Worm (Caenorhabditis elegans) whole organism, young adult: Measurements from ENCODE around the gene T07A9.14.

Source experiments
- D2030.7 ChIP-seq: fragments of 200-800 bp; sonication (Bioruptor generic); IDR thresholded peaks from 2 replicates; pipeline ENCODE4 v1.3.6; 2022; ENCODE audit warnings: missing genetic modification reagents, missing genetic modification characterization, missing compliant biosample characterization
- F10E7.11 ChIP-seq: sonication (generic microtip); optimal IDR thresholded peaks from 2 replicates; lab custom pipeline; 2017; ENCODE audit warnings: mild to moderate bottlenecking, missing genetic modification characterization, moderate library complexity, missing compliant biosample characterization
- F22D6.2 ChIP-seq: sonication (generic microtip); optimal IDR thresholded peaks from 2 replicates; lab custom pipeline; 2016; ENCODE audit warnings: mild to moderate bottlenecking, missing genetic modification characterization, missing compliant biosample characterization
- F52B5.7 ChIP-seq: sonication (generic microtip); optimal IDR thresholded peaks from 2 replicates; lab custom pipeline; 2016; ENCODE audit warnings: mild to moderate bottlenecking, missing genetic modification characterization, missing compliant biosample characterization
- F55B11.4 ChIP-seq: sonication (generic microtip); optimal IDR thresholded peaks from 2 replicates; lab custom pipeline; 2016; ENCODE audit warnings: missing compliant biosample characterization, missing genetic modification characterization, borderline replicate concordance; ENCODE audit not compliant: insufficient read depth
- K11D2.4 ChIP-seq: fragments of 200-800 bp; sonication (Bioruptor generic); IDR thresholded peaks from 2 replicates; pipeline ENCODE4 v1.3.6; 2022; ENCODE audit warnings: missing genetic modification reagents, missing genetic modification characterization, missing compliant biosample characterization
- Y56A3A.18 ChIP-seq: fragments of 200-800 bp; sonication (Bioruptor generic); IDR thresholded peaks from 2 replicates; pipeline ENCODE4 v1.3.6; 2022; ENCODE audit warnings: missing genetic modification reagents, missing genetic modification characterization, missing compliant biosample characterization
- Y67H2A.10 ChIP-seq: fragments of 200-800 bp; sonication (Bioruptor generic); conservative IDR thresholded peaks from 2 replicates; pipeline ENCODE4 v1.3.6; 2022; ENCODE audit warnings: missing genetic modification reagents, missing genetic modification characterization, missing compliant biosample characterization
- akir-1 ChIP-seq: fragments of 200-800 bp; sonication (Bioruptor generic); optimal IDR thresholded peaks from 2 replicates; lab custom pipeline; 2018; ENCODE audit warnings: mild to moderate bottlenecking, missing genetic modification characterization, moderate library complexity, missing compliant biosample characterization
- attf-5 ChIP-seq: fragments of 200-800 bp; sonication (Bioruptor generic); optimal IDR thresholded peaks from 2 replicates; lab custom pipeline; 2018; ENCODE audit warnings: mild to moderate bottlenecking, missing genetic modification characterization, missing compliant biosample characterization
- ceh-40 ChIP-seq: fragments of 200-800 bp; sonication (Bioruptor generic); IDR thresholded peaks from 2 replicates; pipeline ENCODE4 v1.3.6; 2022; ENCODE audit warnings: missing genetic modification characterization, missing compliant biosample characterization
- ceh-79 ChIP-seq: sonication (generic microtip); optimal IDR thresholded peaks from 2 replicates; lab custom pipeline; 2017; ENCODE audit warnings: mild to moderate bottlenecking, missing genetic modification characterization, missing compliant biosample characterization
- die-1 ChIP-seq: sonication (generic microtip); optimal IDR thresholded peaks from 2 replicates; lab custom pipeline; 2016; ENCODE audit warnings: missing genotype, mild to moderate bottlenecking, missing genetic modification characterization, missing compliant biosample characterization
- efl-1 ChIP-seq: fragments of 150-350 bp; optimal IDR thresholded peaks from 2 replicates; lab custom pipeline; 2014; ENCODE audit warnings: missing biosample characterization, missing genetic modification reagents, missing genetic modification characterization
- egl-44 ChIP-seq: fragments of 200-800 bp; sonication (Bioruptor generic); IDR thresholded peaks from 2 replicates; pipeline ENCODE4 v1.3.6; 2022; ENCODE audit warnings: missing genetic modification reagents, missing genetic modification characterization, missing compliant biosample characterization
- gei-17 ChIP-seq: fragments of 200-800 bp; sonication (Bioruptor generic); optimal IDR thresholded peaks from 2 replicates; lab custom pipeline; 2018; ENCODE audit warnings: mild to moderate bottlenecking, missing genetic modification characterization, missing compliant biosample characterization
- hmg-1.2 ChIP-seq: fragments of 200-800 bp; sonication (Bioruptor generic); IDR thresholded peaks from 2 replicates; pipeline ENCODE4 v1.3.6; 2022; ENCODE audit warnings: missing genetic modification reagents, missing genetic modification characterization, missing compliant biosample characterization
- let-607 ChIP-seq, 2 experiments: fragments of 200-800 bp in 1 of 2; sonication (Bioruptor generic) in 1 of 2; sonication (generic microtip) in 1 of 2; optimal IDR thresholded peaks; 2 replicates each; lab custom pipeline; 2016 to 2018; ENCODE audit warnings: mild to moderate bottlenecking in 2 of 2, missing compliant biosample characterization in 2 of 2, missing genetic modification characterization in 2 of 2, moderate library complexity in 2 of 2, missing genotype in 1 of 2
- lin-35 ChIP-seq, 3 experiments: fragments of 150-350 bp in 2 of 3; sonication (generic microtip) in 1 of 3; optimal IDR thresholded peaks; 2 replicates each; lab custom pipeline; 2014 to 2018; ENCODE audit warnings: missing biosample characterization in 3 of 3, missing genetic modification characterization in 3 of 3, missing genetic modification reagents in 3 of 3
- lir-1 ChIP-seq: fragments of 200-800 bp; sonication (Bioruptor generic); conservative IDR thresholded peaks from 2 replicates; pipeline ENCODE4 v1.3.6; 2022; ENCODE audit warnings: missing genetic modification reagents, missing genetic modification characterization, missing compliant biosample characterization
- madf-8 ChIP-seq: fragments of 200-800 bp; sonication (Bioruptor generic); conservative IDR thresholded peaks from 2 replicates; pipeline ENCODE4 v1.3.6; 2022; ENCODE audit warnings: missing genetic modification reagents, missing genetic modification characterization, missing compliant biosample characterization
- mel-28 ChIP-seq: sonication (generic microtip); optimal IDR thresholded peaks from 2 replicates; lab custom pipeline; 2016; ENCODE audit warnings: borderline replicate concordance, mild to moderate bottlenecking, missing genetic modification characterization, missing compliant biosample characterization
- mxl-1 ChIP-seq: sonication (generic microtip); optimal IDR thresholded peaks from 2 replicates; lab custom pipeline; 2016; ENCODE audit warnings: missing genetic modification characterization, missing compliant biosample characterization
- nhr-120 ChIP-seq: fragments of 200-800 bp; sonication (Bioruptor generic); IDR thresholded peaks from 2 replicates; pipeline ENCODE4 v1.3.6; 2022; ENCODE audit warnings: missing genetic modification characterization, missing compliant biosample characterization
- nhr-80 ChIP-seq: sonication (generic microtip); optimal IDR thresholded peaks from 2 replicates; lab custom pipeline; 2016; ENCODE audit warnings: missing genetic modification characterization, missing compliant biosample characterization
- nhr-90 ChIP-seq: sonication (generic microtip); optimal IDR thresholded peaks from 2 replicates; lab custom pipeline; 2016; ENCODE audit warnings: missing genotype, mild to moderate bottlenecking, missing genetic modification characterization, missing compliant biosample characterization
- pbrm-1 ChIP-seq: fragments of 200-800 bp; sonication (Bioruptor generic); IDR thresholded peaks from 2 replicates; pipeline ENCODE4 v1.3.6; 2022; ENCODE audit warnings: missing genetic modification reagents, missing genetic modification characterization, missing compliant biosample characterization
- rec-8 ChIP-seq, 2 experiments: sonication (generic microtip); optimal IDR thresholded peaks; 2 replicates each; lab custom pipeline; 2016; ENCODE audit warnings: mild to moderate bottlenecking in 2 of 2, missing genetic modification characterization in 2 of 2, missing genetic modification reagents in 2 of 2, missing genotype in 2 of 2, missing biosample characterization in 1 of 2, missing compliant biosample characterization in 1 of 2, moderate library complexity in 1 of 2
- snpc-1.1 ChIP-seq: sonication (generic microtip); optimal IDR thresholded peaks from 2 replicates; lab custom pipeline; 2017; ENCODE audit warnings: missing genetic modification characterization, mild to moderate bottlenecking, missing compliant biosample characterization, antibody characterized with exemption, moderate library complexity, missing genotype, missing genetic modification reagents; ENCODE audit not compliant: insufficient read depth
- snpc-3.4 ChIP-seq: sonication (generic microtip); optimal IDR thresholded peaks from 2 replicates; lab custom pipeline; 2017; ENCODE audit warnings: missing genetic modification characterization, mild to moderate bottlenecking, missing compliant biosample characterization, antibody characterized with exemption, moderate library complexity, missing genotype, missing genetic modification reagents
- snpc-4 ChIP-seq, 5 experiments: fragments of 150-350 bp in 1 of 5; sonication (generic microtip) in 4 of 5; optimal IDR thresholded peaks; 2 replicates each; lab custom pipeline; 2014 to 2018; ENCODE audit warnings: missing genetic modification characterization in 5 of 5, missing biosample characterization in 3 of 5, antibody characterized with exemption in 2 of 5, mild to moderate bottlenecking in 2 of 5, missing compliant biosample characterization in 2 of 5, missing genotype in 2 of 5, moderate library complexity in 2 of 5, missing genetic modification reagents in 1 of 5
- zfh-2 ChIP-seq: fragments of 200-800 bp; sonication (Bioruptor generic); conservative IDR thresholded peaks from 2 replicates; pipeline ENCODE4 v1.3.6; 2022; ENCODE audit warnings: missing genetic modification reagents, missing genetic modification characterization, missing compliant biosample characterization

The T07A9.14 gene

ce11 chrIV:337128-337646, 49.3 kb upstream of the T07A9.14 start, which contains the start of gene pxmp-4:
pxmp-4 (minus strand) TSS chrIV:337178.
- TF ChIP-seq nhr-80 (tag; lab: Kevin White, UChicago) (peak; percentile 72), F52B5.7 (tag; lab: Kevin White, UChicago) (no peak), nhr-90 (tag; lab: Kevin White, UChicago) (no peak), let-607 (tag; optimal IDR thresholded peaks at IDR 0.05; lab: Kevin White, UChicago) (peak; percentile 66 to 75), akir-1 (no peak)

ce11 chrIV:338192-338831, 48.2 kb upstream of the T07A9.14 start:
- TF ChIP-seq hmg-1.2 (GFP tag; lab: Robert Waterston, UW), result 0 out of 2 replicates have a peak, but pooled peaks have one; percentile 21
- TF ChIP-seq snpc-4 (GFP tag; optimal IDR thresholded peaks at IDR 0.05; lab: Kevin White, UChicago), result no peak
- peak in 2 of 4 experiments; percentile 91 to 94 for TF ChIP-seq snpc-4 (tag; optimal IDR thresholded peaks at IDR 0.05; lab: Kevin White, UChicago)
- peak; percentile 70 for TF ChIP-seq snpc-1.1 (tag; lab: Kevin White, UChicago)
- TF ChIP-seq ceh-79 (tag; lab: Kevin White, UChicago), result no peak
- TF ChIP-seq, all 124 proteins: peak for 3

- TF ChIP-seq Y56A3A.18 (no peak), efl-1 (GFP tag; lab: Kevin White, UChicago) (no peak), F10E7.11 (tag; lab: Kevin White, UChicago) (no peak), mxl-1 (tag; lab: Kevin White, UChicago) (no peak), K11D2.4 (GFP tag; lab: Robert Waterston, UW) (no peak), egl-44 (GFP tag; lab: Robert Waterston, UW) (no peak), F22D6.2 (no peak), rec-8 (tag; optimal IDR thresholded peaks at IDR 0.05; lab: Kevin White, UChicago) (no peak), lin-35 (GFP tag; optimal IDR thresholded peaks at IDR 0.05; lab: Kevin White, UChicago) (no peak), ceh-40 (GFP tag; lab: Robert Waterston, UW) (no peak)
- TF ChIP-seq, all 124 proteins: peak for 0
Observed at ce11 chrIV:339508-339907, 47.0 kb upstream of the T07A9.14 start, which contains the start of gene cdh-8. cdh-8 (plus strand) TSS chrIV:339808.

- TF ChIP-seq attf-5 (GFP tag; lab: Kevin White, UChicago) (no peak), Y67H2A.10 (GFP tag; lab: Robert Waterston, UW) (no peak), mel-28 (tag; lab: Kevin White, UChicago) (no peak), pbrm-1 (GFP tag; lab: Robert Waterston, UW) (no peak), madf-8 (GFP tag; lab: Robert Waterston, UW) (no peak), snpc-3.4 (no peak), zfh-2 (no peak), die-1 (tag; lab: Kevin White, UChicago) (no peak), lir-1 (no peak), nhr-80 (tag; lab: Kevin White, UChicago) (no peak), F55B11.4 (tag; lab: Kevin White, UChicago) (no peak), gei-17 (GFP tag; lab: Kevin White, UChicago) (no peak), nhr-120 (GFP tag; lab: Robert Waterston, UW) (no peak), D2030.7 (no peak)
Observed at ce11 chrIV:343279-343678, 43.2 kb upstream of the T07A9.14 start.
